Fruit fly (Drosophila melanogaster) whole organism, prepupa: Measurements from ENCODE around the gene Hs6st.

Source experiments
- CG10631 ChIP-seq: fragments of 200-800 bp; sonication (Bioruptor generic); optimal IDR thresholded peaks from 2 replicates; lab custom pipeline; 2016; ENCODE audit warnings: missing biosample characterization, missing genetic modification characterization
- CG10669 ChIP-seq: fragments of 200-800 bp; sonication (Bioruptor generic); optimal IDR thresholded peaks from 3 replicates; lab custom pipeline; 2018; ENCODE audit warnings: missing biosample characterization, mild to moderate bottlenecking, missing genetic modification characterization, moderate library complexity
- CG11294 ChIP-seq: fragments of 200-800 bp; sonication (Bioruptor generic); IDR thresholded peaks from 2 replicates; pipeline ENCODE4 v1.3.6; 2022; ENCODE audit warnings: missing biosample characterization, missing genetic modification characterization
- CG11762 ChIP-seq: fragments of 200-800 bp; sonication (Bioruptor generic); optimal IDR thresholded peaks from 3 replicates; lab custom pipeline; 2016; ENCODE audit warnings: missing biosample characterization, missing genetic modification characterization; ENCODE audit not compliant: insufficient read depth
- CG11902 ChIP-seq: fragments of 200-800 bp; sonication (Bioruptor generic); optimal IDR thresholded peaks from 3 replicates; lab custom pipeline; 2016; ENCODE audit warnings: missing biosample characterization, missing genetic modification characterization
- CG15336 ChIP-seq: fragments of 200-800 bp; sonication (Bioruptor generic); IDR thresholded peaks from 2 replicates; pipeline ENCODE4 v1.3.6; 2022; ENCODE audit warnings: missing biosample characterization, missing genetic modification characterization
- CG1621 ChIP-seq: fragments of 200-800 bp; sonication (Bioruptor generic); optimal IDR thresholded peaks from 3 replicates; lab custom pipeline; 2018; ENCODE audit warnings: missing biosample characterization, mild to moderate bottlenecking, missing genetic modification characterization
- CG16779 ChIP-seq: fragments of 200-800 bp; sonication (Bioruptor generic); optimal IDR thresholded peaks from 3 replicates; lab custom pipeline; 2017; ENCODE audit warnings: missing biosample characterization, mild to moderate bottlenecking, missing genetic modification characterization
- CG31627 ChIP-seq: fragments of 200-800 bp; sonication (Bioruptor generic); optimal IDR thresholded peaks from 3 replicates; lab custom pipeline; 2016; ENCODE audit warnings: missing biosample characterization, missing genetic modification characterization
- CG32006 ChIP-seq: fragments of 200-800 bp; sonication (Bioruptor generic); optimal IDR thresholded peaks from 3 replicates; lab custom pipeline; 2017; ENCODE audit warnings: missing biosample characterization, mild to moderate bottlenecking, missing genetic modification characterization
- CG34406 ChIP-seq: fragments of 200-800 bp; sonication (Bioruptor generic); optimal IDR thresholded peaks from 3 replicates; lab custom pipeline; 2016; ENCODE audit warnings: missing biosample characterization, missing genetic modification characterization
- CG3919 ChIP-seq: fragments of 200-800 bp; sonication (Bioruptor generic); optimal IDR thresholded peaks from 3 replicates; lab custom pipeline; 2016; ENCODE audit warnings: missing biosample characterization, missing genetic modification characterization
- CG4318 ChIP-seq: fragments of 200-800 bp; sonication (Bioruptor generic); optimal IDR thresholded peaks from 3 replicates; lab custom pipeline; 2017; ENCODE audit warnings: missing biosample characterization, mild to moderate bottlenecking, missing genetic modification characterization
- CG6163 ChIP-seq: fragments of 200-800 bp; sonication (Bioruptor generic); IDR thresholded peaks from 3 replicates; pipeline ENCODE4 v1.3.6; 2022; ENCODE audit warnings: missing biosample characterization, missing genetic modification characterization
- CG6276 ChIP-seq: fragments of 200-800 bp; sonication (Bioruptor generic); optimal IDR thresholded peaks from 2 replicates; lab custom pipeline; 2017; ENCODE audit warnings: missing biosample characterization, mild to moderate bottlenecking, missing genetic modification characterization
- CG6792 ChIP-seq: fragments of 200-800 bp; sonication (Bioruptor generic); optimal IDR thresholded peaks from 3 replicates; lab custom pipeline; 2016; ENCODE audit warnings: missing biosample characterization, missing genetic modification characterization
- CG6808 ChIP-seq: fragments of 200-800 bp; sonication (Bioruptor generic); optimal IDR thresholded peaks from 3 replicates; lab custom pipeline; 2017; ENCODE audit warnings: missing biosample characterization, missing genetic modification characterization, mild to moderate bottlenecking, moderate library complexity, missing genetic modification reagents
- CG7368 ChIP-seq: fragments of 200-800 bp; sonication (Bioruptor generic); optimal IDR thresholded peaks from 3 replicates; lab custom pipeline; 2016; ENCODE audit warnings: missing biosample characterization, missing genetic modification characterization
- CG8319 ChIP-seq: fragments of 200-800 bp; sonication (Bioruptor generic); optimal IDR thresholded peaks from 3 replicates; lab custom pipeline; 2016; ENCODE audit warnings: missing biosample characterization, missing genetic modification characterization
- CG8632 ChIP-seq: fragments of 200-800 bp; sonication (Bioruptor generic); optimal IDR thresholded peaks from 3 replicates; lab custom pipeline; 2016; ENCODE audit warnings: missing biosample characterization, missing genetic modification characterization
- CG9139 ChIP-seq: fragments of 200-800 bp; sonication (Bioruptor generic); optimal IDR thresholded peaks from 3 replicates; lab custom pipeline; 2017; ENCODE audit warnings: missing biosample characterization, mild to moderate bottlenecking, missing genetic modification characterization
- Eip75B ChIP-seq: fragments of 200-800 bp; sonication (Bioruptor generic); optimal IDR thresholded peaks from 3 replicates; lab custom pipeline; 2016; ENCODE audit warnings: missing biosample characterization, missing genetic modification characterization
- Eip78C ChIP-seq: fragments of 200-800 bp; sonication (Bioruptor generic); peaks from one replicate; lab custom pipeline; 2016; ENCODE audit warnings: missing biosample characterization, missing genetic modification characterization
- Ets21C ChIP-seq: fragments of 200-800 bp; sonication (Bioruptor generic); optimal IDR thresholded peaks from 3 replicates; lab custom pipeline; 2016; ENCODE audit warnings: missing biosample characterization, missing genetic modification characterization
- Ets96B ChIP-seq: fragments of 200-800 bp; optimal IDR thresholded peaks from 2 replicates; lab custom pipeline; 2019; ENCODE audit warnings: missing biosample characterization, mild to moderate bottlenecking, missing genetic modification characterization, moderate library complexity
- Gug ChIP-seq: fragments of 200-800 bp; sonication (Bioruptor generic); IDR thresholded peaks from 2 replicates; pipeline ENCODE4 v1.3.6; 2022; ENCODE audit warnings: missing biosample characterization, missing genetic modification characterization
- Hr38 ChIP-seq: sonication (Bioruptor generic); optimal IDR thresholded peaks from 2 replicates; lab custom pipeline; 2016; ENCODE audit warnings: missing biosample characterization, missing genetic modification characterization
- Hr4 ChIP-seq: fragments of 200-800 bp; sonication (Bioruptor generic); optimal IDR thresholded peaks from 3 replicates; lab custom pipeline; 2016; ENCODE audit warnings: missing biosample characterization, missing genetic modification characterization
- Lpt ChIP-seq: fragments of 200-800 bp; sonication (Bioruptor generic); optimal IDR thresholded peaks from 3 replicates; lab custom pipeline; 2016; ENCODE audit warnings: missing biosample characterization, missing genetic modification characterization
- Met ChIP-seq: fragments of 200-800 bp; sonication (Bioruptor generic); optimal IDR thresholded peaks from 3 replicates; lab custom pipeline; 2016; ENCODE audit warnings: missing biosample characterization, missing genetic modification characterization
- OdsH ChIP-seq: fragments of 200-800 bp; sonication (Bioruptor generic); optimal IDR thresholded peaks from 3 replicates; lab custom pipeline; 2016; ENCODE audit warnings: missing biosample characterization, missing genetic modification characterization
- Smox ChIP-seq: fragments of 200-800 bp; sonication (Bioruptor generic); optimal IDR thresholded peaks from 3 replicates; lab custom pipeline; 2016; ENCODE audit warnings: missing biosample characterization, missing genetic modification characterization
- Sox102F ChIP-seq: fragments of 200-800 bp; sonication (Bioruptor generic); optimal IDR thresholded peaks from 2 replicates; lab custom pipeline; 2016; ENCODE audit warnings: missing biosample characterization, mild to moderate bottlenecking, missing genetic modification characterization
- Sox14 ChIP-seq: fragments of 200-800 bp; sonication (Bioruptor generic); optimal IDR thresholded peaks from 3 replicates; lab custom pipeline; 2016; ENCODE audit warnings: missing biosample characterization, missing genetic modification characterization
- Sox15 ChIP-seq: fragments of 200-800 bp; sonication (Bioruptor generic); optimal IDR thresholded peaks from 3 replicates; lab custom pipeline; 2016; ENCODE audit warnings: missing biosample characterization, missing genetic modification characterization
- achi ChIP-seq: fragments of 200-800 bp; sonication (Bioruptor generic); optimal IDR thresholded peaks from 3 replicates; lab custom pipeline; 2016; ENCODE audit warnings: missing biosample characterization, missing genetic modification characterization
- cyc ChIP-seq: fragments of 200-800 bp; sonication (Bioruptor generic); optimal IDR thresholded peaks from 3 replicates; lab custom pipeline; 2016; ENCODE audit warnings: missing biosample characterization, missing genetic modification characterization
- dac ChIP-seq: fragments of 200-800 bp; sonication (Bioruptor generic); optimal IDR thresholded peaks from 2 replicates; lab custom pipeline; 2017; ENCODE audit warnings: missing biosample characterization, mild to moderate bottlenecking, missing genetic modification characterization
- dsx ChIP-seq: fragments of 200-800 bp; optimal IDR thresholded peaks from 3 replicates; lab custom pipeline; 2019; ENCODE audit warnings: missing biosample characterization, mild to moderate bottlenecking, missing genetic modification characterization, moderate library complexity; ENCODE audit not compliant: poor library complexity, severe bottlenecking
- eg ChIP-seq: fragments of 200-800 bp; sonication (Bioruptor generic); IDR thresholded peaks from 3 replicates; pipeline ENCODE4 v1.3.6; 2022; ENCODE audit warnings: missing biosample characterization, missing genetic modification characterization
- fd59A ChIP-seq: fragments of 200-800 bp; sonication (Bioruptor generic); optimal IDR thresholded peaks from 2 replicates; lab custom pipeline; 2017; ENCODE audit warnings: missing biosample characterization, mild to moderate bottlenecking, missing genetic modification characterization, missing genetic modification reagents
- fd85E ChIP-seq: fragments of 200-800 bp; sonication (Bioruptor generic); optimal IDR thresholded peaks from 3 replicates; lab custom pipeline; 2016; ENCODE audit warnings: missing biosample characterization, missing genetic modification characterization
- lz ChIP-seq: fragments of 200-800 bp; sonication (Bioruptor generic); optimal IDR thresholded peaks from 3 replicates; lab custom pipeline; 2016; ENCODE audit warnings: missing biosample characterization, missing genetic modification characterization
- pdm3 ChIP-seq: fragments of 200-800 bp; sonication (Bioruptor generic); optimal IDR thresholded peaks from 3 replicates; lab custom pipeline; 2016; ENCODE audit warnings: missing biosample characterization, missing genetic modification characterization
- spab ChIP-seq: fragments of 200-800 bp; sonication (Bioruptor generic); optimal IDR thresholded peaks from 2 replicates; lab custom pipeline; 2017; ENCODE audit warnings: missing biosample characterization, mild to moderate bottlenecking, missing genetic modification characterization, missing genetic modification reagents
- ss ChIP-seq, 2 experiments: fragments of 200-800 bp; sonication (Bioruptor generic); optimal IDR thresholded peaks; 2 replicates in 1 of 2; 3 replicates in 1 of 2; lab custom pipeline; 2017 to 2018; ENCODE audit warnings: mild to moderate bottlenecking in 2 of 2, missing biosample characterization in 2 of 2, missing genetic modification characterization in 2 of 2, moderate library complexity in 1 of 2
- vri ChIP-seq: fragments of 200-800 bp; sonication (Bioruptor generic); optimal IDR thresholded peaks from 3 replicates; lab custom pipeline; 2016; ENCODE audit warnings: missing biosample characterization, mild to moderate bottlenecking, missing genetic modification characterization

Hs6st gene

DNA sequence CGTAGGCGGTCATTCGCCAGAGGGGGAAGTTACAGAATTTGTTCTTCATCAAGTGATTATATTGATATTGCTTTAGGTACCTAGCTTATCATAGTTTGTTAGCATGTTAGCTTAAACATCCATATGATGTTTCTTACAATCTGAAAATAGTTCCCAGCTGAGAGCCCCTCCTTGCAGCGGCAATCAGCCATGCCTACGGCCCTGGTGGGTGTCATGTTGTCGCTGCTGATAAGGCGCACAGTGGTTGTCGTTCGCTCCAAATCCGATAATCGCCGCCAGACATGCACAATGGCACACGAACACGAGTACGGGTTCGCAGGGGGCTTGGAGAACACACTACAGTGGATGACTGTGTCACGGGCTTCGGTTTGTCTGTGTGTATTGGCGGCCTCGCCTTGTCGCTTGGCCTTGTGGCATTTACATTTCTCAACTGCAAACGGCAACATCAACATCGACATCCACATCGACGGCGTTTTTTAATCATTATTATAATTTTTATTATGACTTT is 102.3 kb downstream of the Hs6st start (continued):
- peak; percentile 86 for TF ChIP-seq CG8319 (GFP tag; lab: Kevin White, UChicago)
- TF ChIP-seq CG16779 = peak; percentile 68
- peak; percentile 89 for TF ChIP-seq Sox15 (GFP tag; lab: Kevin White, UChicago)
- peak; percentile 87 for TF ChIP-seq CG3919 (GFP tag; lab: Kevin White, UChicago)
- no peak for TF ChIP-seq CG4318
- peak; percentile 91 for TF ChIP-seq CG15336
- TF ChIP-seq dac (GFP tag; lab: Kevin White, UChicago) = peak; percentile 63
- TF ChIP-seq Met (GFP tag; lab: Kevin White, UChicago) = peak; percentile 87
- peak; percentile 91 for TF ChIP-seq cyc (GFP tag; lab: Kevin White, UChicago)
- peak; percentile 89 for TF ChIP-seq Ets21C (GFP tag; lab: Kevin White, UChicago)
- TF ChIP-seq eg (GFP tag; lab: Robert Waterston, UW) = peak; percentile 91
- no peak for TF ChIP-seq Hr38 (GFP tag; lab: Kevin White, UChicago)
- TF ChIP-seq Sox102F (GFP tag; lab: Kevin White, UChicago) = peak; percentile 90
- peak; percentile 82 for TF ChIP-seq CG11762
- TF ChIP-seq ss (GFP tag; optimal IDR thresholded peaks at IDR 0.05; lab: Kevin White, UChicago) = peak; percentile 61 to 76
- peak; percentile 87 for TF ChIP-seq Eip75B
- TF ChIP-seq CG32006 = peak; percentile 86
- peak; percentile 65 for TF ChIP-seq Lpt
- peak; percentile 81 for TF ChIP-seq Gug (GFP tag; lab: Robert Waterston, UW)
- peak; percentile 74 for TF ChIP-seq CG6276 (GFP tag; lab: Kevin White, UChicago)
- no peak for TF ChIP-seq fd85E (GFP tag; lab: Kevin White, UChicago)
- TF ChIP-seq CG6163 (GFP tag; lab: Robert Waterston, UW) = peak; percentile 91
- peak; percentile 85 for TF ChIP-seq fd59A (GFP tag; lab: Kevin White, UChicago)
- peak; percentile 93 for TF ChIP-seq vri
- TF ChIP-seq CG1621 (tag; lab: Kevin White, UChicago) = peak; percentile 82

DNA sequence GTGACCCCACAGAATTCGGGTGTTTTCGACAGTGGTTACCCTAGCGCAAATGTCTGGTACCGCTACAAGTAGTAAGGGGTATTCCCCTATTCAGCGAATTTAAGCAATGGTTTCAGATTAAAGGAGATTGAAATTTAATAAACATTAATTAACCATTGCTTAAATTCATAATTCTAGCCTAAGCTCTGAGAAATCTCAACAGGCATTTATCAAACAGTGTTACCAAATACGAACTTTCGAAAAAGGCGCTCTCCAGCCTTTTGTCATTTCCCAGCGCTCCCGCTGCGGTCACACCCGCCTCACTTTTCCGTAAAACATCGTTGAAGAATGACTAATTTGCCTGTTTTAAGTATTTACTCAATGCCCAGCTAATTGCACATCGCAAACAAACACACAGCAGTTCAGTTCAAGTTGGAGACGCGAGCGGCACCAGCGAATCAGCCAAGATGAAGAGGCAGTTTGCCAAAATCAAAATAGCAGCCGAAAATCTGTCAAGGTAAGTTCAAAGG is 103.4 kb downstream of the Hs6st start, which contains the start of the genes Surf6 and RhoGAP92B:
Gene Surf6, minus strand, starts transcription at position 4 of the 509 bp plus-strand sequence.
Gene RhoGAP92B, plus strand, starts transcription at position 300 of the 509 bp plus-strand sequence.
- TF ChIP-seq Smox (GFP tag; lab: Kevin White, UChicago) (no peak), CG3919 (GFP tag; lab: Kevin White, UChicago) (peak; percentile 62), Sox14 (peak; percentile 76), CG11294 (GFP tag; lab: Robert Waterston, UW) (no peak), CG10631 (GFP tag; lab: Kevin White, UChicago) (no peak), CG34406 (peak; percentile 35), spab (no peak), Ets96B (tag; lab: Kevin White, UChicago) (peak; percentile 31), lz (peak; percentile 68), Met (GFP tag; lab: Kevin White, UChicago) (peak; percentile 68), CG15336 (0 out of 2 replicates have a peak, but pooled peaks have one; percentile 36), CG31627 (GFP tag; lab: Kevin White, UChicago) (peak; percentile 66), OdsH (GFP tag; lab: Kevin White, UChicago) (peak; percentile 42), CG8632 (GFP tag; lab: Kevin White, UChicago) (no peak), fd85E (GFP tag; lab: Kevin White, UChicago) (peak; percentile 29), CG7368 (peak; percentile 6), CG11902 (GFP tag; lab: Kevin White, UChicago) (peak; percentile 19), CG10669 (GFP tag; lab: Kevin White, UChicago) (peak; percentile 13), eg (GFP tag; lab: Robert Waterston, UW) (peak; percentile 64; the same call in 2 of the 3 replicates), Hr4 (peak; percentile 51), CG9139 (GFP tag; lab: Kevin White, UChicago) (peak; percentile 44), CG6808 (GFP tag; lab: Kevin White, UChicago) (peak; percentile 52), CG6276 (GFP tag; lab: Kevin White, UChicago) (no peak), CG16779 (peak; percentile 49), Eip75B (peak; percentile 73), CG11762 (no peak), dsx (GFP tag; lab: Kevin White, UChicago) (peak; percentile 43), achi (peak; percentile 62), pdm3 (GFP tag; lab: Kevin White, UChicago) (no peak), CG8319 (GFP tag; lab: Kevin White, UChicago) (peak; percentile 42), Sox102F (GFP tag; lab: Kevin White, UChicago) (peak; percentile 63), ss (GFP tag; optimal IDR thresholded peaks at IDR 0.05; lab: Kevin White, UChicago) (peak; percentile 40 to 62), CG1621 (tag; lab: Kevin White, UChicago) (peak; percentile 97), CG6792 (GFP tag; lab: Kevin White, UChicago) (peak; percentile 47), Eip78C (peak; percentile 79), Sox15 (GFP tag; lab: Kevin White, UChicago) (peak; percentile 27), CG32006 (no peak)
